Fruit fly (Drosophila melanogaster): Measurements from ENCODE around the gene CG11722.

CG11722 gene

dm6 chr3R:10084914-10085313 is 39.6 kb upstream of the CG11722 start (continued):
- TF ChIP-seq Poxn (GFP tag; IDR thresholded peaks at IDR 0.05) (no peak), ftz-f1 (GFP tag; optimal IDR thresholded peaks at IDR 0.05) (no peak), Abd-B (GFP tag; optimal IDR thresholded peaks at IDR 0.05) (no peak), emc (GFP tag; optimal IDR thresholded peaks at IDR 0.05) (no peak), Fer1 (GFP tag; optimal IDR thresholded peaks at IDR 0.05) (peak; percentile 53), CG10267 (tag; optimal IDR thresholded peaks at IDR 0.05) (no peak), lab (GFP tag; optimal IDR thresholded peaks at IDR 0.05) (peak; percentile 82), Oli (tag; optimal IDR thresholded peaks at IDR 0.05) (no peak), run (tag; optimal IDR thresholded peaks at IDR 0.05) (no peak), CG1602 (GFP tag; optimal IDR thresholded peaks at IDR 0.05) (no peak), CG43689 (GFP tag; IDR thresholded peaks at IDR 0.05) (no peak), gro (GFP tag; optimal IDR thresholded peaks at IDR 0.05) (peak; percentile 58), CG9876 (GFP tag; optimal IDR thresholded peaks at IDR 0.05) (peak; percentile 28), CkIIα-i1 (GFP tag; IDR thresholded peaks at IDR 0.05) (no peak), chm (GFP tag; IDR thresholded peaks at IDR 0.05) (no peak), her (GFP tag; optimal IDR thresholded peaks at IDR 0.05) (peak; percentile 7), ERR (GFP tag; optimal IDR thresholded peaks at IDR 0.05) (peak; percentile 5), CG10321 (GFP tag; IDR thresholded peaks at IDR 0.05) (no peak), fd64A (GFP tag; optimal IDR thresholded peaks at IDR 0.05) (no peak), zf30C (GFP tag; optimal IDR thresholded peaks at IDR 0.05) (no peak), CG17361 (GFP tag; IDR thresholded peaks at IDR 0.05) (0 out of 3 replicates have a peak, but pooled peaks have one; percentile 11), Fer2 (tag; optimal IDR thresholded peaks at IDR 0.05) (no peak), CG12391 (tag; optimal IDR thresholded peaks at IDR 0.05) (peak; percentile 25), seq (GFP tag; IDR thresholded peaks at IDR 0.05) (no peak), CG1603 (tag; optimal IDR thresholded peaks at IDR 0.05) (no peak), disco-r (GFP tag; optimal IDR thresholded peaks at IDR 0.05) (no peak), CG10543 (GFP tag; optimal IDR thresholded peaks at IDR 0.05) (no peak), bsh (GFP tag; optimal IDR thresholded peaks at IDR 0.05) (no peak), Awh (GFP tag; IDR thresholded peaks at IDR 0.05) (no peak), slbo (GFP tag; IDR thresholded peaks at IDR 0.05) (peak; percentile 90), CG17912 (GFP tag; optimal IDR thresholded peaks at IDR 0.05) (no peak), CG18764 (GFP tag; optimal IDR thresholded peaks at IDR 0.05) (no peak), CG4360 (GFP tag; IDR thresholded peaks at IDR 0.05) (no peak), CG7372 (GFP tag; IDR thresholded peaks at IDR 0.05) (no peak), CG18476 (GFP tag; optimal IDR thresholded peaks at IDR 0.05) (no peak), jigr1 (GFP tag; IDR thresholded peaks at IDR 0.05) (no peak; the same call in 2 of the 3 replicates), peb (GFP tag; IDR thresholded peaks at IDR 0.05) (no peak), D19A (tag; optimal IDR thresholded peaks at IDR 0.05) (no peak), CG11093 (GFP tag; IDR thresholded peaks at IDR 0.05) (no peak), C15 (GFP tag; IDR thresholded peaks at IDR 0.05) (0 out of 3 replicates have a peak, but pooled peaks have one; percentile 61), crc (GFP tag; optimal IDR thresholded peaks at IDR 0.05) (no peak), pfk (GFP tag; optimal IDR thresholded peaks at IDR 0.05) (no peak), CG6254 (GFP tag; optimal IDR thresholded peaks at IDR 0.05) (no peak), CG2889 (GFP tag; IDR thresholded peaks at IDR 0.05) (no peak), caup (GFP tag; optimal IDR thresholded peaks at IDR 0.05; ENCODE audit: severe bottlenecking) (peak; percentile 70), HLH4C (GFP tag; IDR thresholded peaks at IDR 0.05; ENCODE audit: partially characterized antibody) (no peak), lilli (GFP tag; optimal IDR thresholded peaks at IDR 0.05) (peak; percentile 79), CG6813 (GFP tag; optimal IDR thresholded peaks at IDR 0.05) (peak; percentile 21), tup (GFP tag; optimal IDR thresholded peaks at IDR 0.05) (no peak), CG12769 (tag; optimal IDR thresholded peaks at IDR 0.05) (peak; percentile 82), Kr (GFP tag; optimal IDR thresholded peaks at IDR 0.05) (no peak), dysf (GFP tag; IDR thresholded peaks at IDR 0.05) (peak; percentile 69)

Data from whole organism, embryonic.